Fruit fly (Drosophila melanogaster): ENCODE data around the gene Cds.

DNA sequence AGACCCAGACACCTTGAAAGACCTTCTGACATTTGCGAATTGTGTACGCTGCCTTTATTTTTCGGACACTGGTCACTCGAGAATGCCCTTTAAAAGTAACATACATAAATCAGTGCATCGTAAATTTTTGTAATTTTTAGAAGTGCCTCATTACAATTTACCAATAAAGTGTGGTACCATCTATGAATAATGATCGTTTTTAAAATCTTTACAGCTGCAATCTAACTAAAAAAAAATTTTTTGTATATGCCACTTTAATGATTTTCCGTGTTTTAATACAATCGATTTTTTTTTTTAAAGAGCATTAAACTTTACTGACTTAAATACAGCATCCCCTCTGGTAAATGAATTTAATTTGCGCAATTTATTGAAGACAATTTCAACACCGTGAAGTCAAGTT lies 29.5 kb downstream of the Cds start:
- no peak for TF ChIP-seq slou (GFP tag; optimal IDR thresholded peaks at IDR 0.05)
- no peak for TF ChIP-seq CG11085 (GFP tag; IDR thresholded peaks at IDR 0.05)
- no peak for TF ChIP-seq CG1529 (GFP tag; optimal IDR thresholded peaks at IDR 0.05)
- no peak for TF ChIP-seq Dref (GFP tag; IDR thresholded peaks at IDR 0.05)
- TF ChIP-seq CG5953 (GFP tag; IDR thresholded peaks at IDR 0.05), result no peak
- TF ChIP-seq CG7786 (GFP tag; optimal IDR thresholded peaks at IDR 0.05), result no peak
- TF ChIP-seq sna (GFP tag; IDR thresholded peaks at IDR 0.05; ENCODE audit: partially characterized antibody), result no peak
- TF ChIP-seq CG11696 (GFP tag; IDR thresholded peaks at IDR 0.05), result no peak
- TF ChIP-seq Oaz (GFP tag; IDR thresholded peaks at IDR 0.05), result no peak
- TF ChIP-seq tup (GFP tag; optimal IDR thresholded peaks at IDR 0.05), result no peak
- no peak for TF ChIP-seq crp (GFP tag; optimal IDR thresholded peaks at IDR 0.05)
- no peak for TF ChIP-seq dmrt11E (tag; optimal IDR thresholded peaks at IDR 0.05)
